Fruit fly (Drosophila melanogaster) whole organism, wandering third instar larva: ENCODE data around the gene Ugt35D1.

ENCODE experiments used
- Abd-B ChIP-seq: fragments of >200 bp; optimal IDR thresholded peaks from 2 replicates; lab custom pipeline; 2017; ENCODE audit warnings: missing biosample characterization, missing genetic modification characterization
- CG32264 ChIP-seq: fragments of 200-800 bp; sonication (Bioruptor generic); optimal IDR thresholded peaks from 2 replicates; lab custom pipeline; 2016; ENCODE audit warnings: missing biosample characterization, missing genetic modification characterization
- CG9705 ChIP-seq: fragments of 200-800 bp; sonication (Bioruptor generic); optimal IDR thresholded peaks from 2 replicates; lab custom pipeline; 2018; ENCODE audit warnings: missing biosample characterization, mild to moderate bottlenecking, missing genetic modification characterization
- CrebA ChIP-seq: fragments of 200-800 bp; sonication (Bioruptor generic); optimal IDR thresholded peaks from 2 replicates; lab custom pipeline; 2016; ENCODE audit warnings: missing biosample characterization, mild to moderate bottlenecking, missing genetic modification characterization, borderline replicate concordance
- Dif ChIP-seq: fragments of 200-275, 200-300 bp; sonication (Bioruptor generic); optimal IDR thresholded peaks from 2 replicates; lab custom pipeline; 2018; ENCODE audit warnings: missing biosample characterization, missing genetic modification characterization; ENCODE audit not compliant: partially characterized antibody
- GATAd ChIP-seq: sonication (Bioruptor generic); optimal IDR thresholded peaks from 2 replicates; lab custom pipeline; 2016; ENCODE audit warnings: missing biosample characterization, missing genetic modification characterization
- Hr78 ChIP-seq: fragments of >200 bp; optimal IDR thresholded peaks from 2 replicates; lab custom pipeline; 2017; ENCODE audit warnings: missing biosample characterization, missing genetic modification characterization
- Jra ChIP-seq: sonication (Bioruptor generic); optimal IDR thresholded peaks from 2 replicates; lab custom pipeline; 2016; ENCODE audit warnings: missing biosample characterization, missing genetic modification characterization
- Mio ChIP-seq: sonication (Bioruptor generic); optimal IDR thresholded peaks from 2 replicates; lab custom pipeline; 2016; ENCODE audit warnings: missing biosample characterization, missing genetic modification characterization
- OdsH ChIP-seq: fragments of 200-800 bp; sonication (Bioruptor generic); optimal IDR thresholded peaks from 2 replicates; lab custom pipeline; 2016; ENCODE audit warnings: missing biosample characterization, mild to moderate bottlenecking, missing genetic modification characterization
- Rel ChIP-seq, 2 experiments: fragments of 200-800 bp; sonication (Bioruptor generic) in 1 of 2; optimal IDR thresholded peaks; 2 replicates in 1 of 2; 3 replicates in 1 of 2; lab custom pipeline; 2016 to 2019; ENCODE audit warnings: mild to moderate bottlenecking in 2 of 2, missing biosample characterization in 2 of 2, missing genetic modification characterization in 2 of 2, moderate library complexity in 1 of 2
- Sp1 ChIP-seq: fragments of 200-800 bp; sonication (Bioruptor generic); optimal IDR thresholded peaks from 3 replicates; lab custom pipeline; 2019; ENCODE audit warnings: missing biosample characterization, mild to moderate bottlenecking, missing genetic modification characterization, moderate library complexity
- Vsx2 ChIP-seq: fragments of 200-300, 225-300 bp; sonication (Bioruptor generic); optimal IDR thresholded peaks from 2 replicates; lab custom pipeline; 2018; ENCODE audit warnings: missing biosample characterization, missing genetic modification characterization; ENCODE audit not compliant: partially characterized antibody
- br ChIP-seq: fragments of 200-800 bp; sonication (Bioruptor generic); optimal IDR thresholded peaks from 2 replicates; lab custom pipeline; 2016; ENCODE audit warnings: missing biosample characterization, missing genetic modification characterization
- brk ChIP-seq: fragments of 200-800 bp; sonication (Bioruptor generic); optimal IDR thresholded peaks from 2 replicates; lab custom pipeline; 2016; ENCODE audit warnings: missing biosample characterization, mild to moderate bottlenecking, missing genetic modification characterization
- dl ChIP-seq, 2 experiments: fragments of 175-275, 200-275 bp in 1 of 2; fragments of 200-275 bp in 1 of 2; sonication (Bioruptor generic); optimal IDR thresholded peaks; lab custom pipeline; 2018; ENCODE audit warnings: mild to moderate bottlenecking in 2 of 2, missing biosample characterization in 2 of 2, missing genetic modification characterization in 2 of 2, moderate library complexity in 2 of 2; ENCODE audit not compliant: partially characterized antibody in 2 of 2, insufficient read depth in 1 of 2
- dmrt93B ChIP-seq: fragments of 200-800 bp; sonication (Bioruptor generic); optimal IDR thresholded peaks from 2 replicates; lab custom pipeline; 2018; ENCODE audit warnings: missing biosample characterization, mild to moderate bottlenecking, missing genetic modification characterization
- dsf ChIP-seq: sonication (Bioruptor generic); optimal IDR thresholded peaks from 2 replicates; lab custom pipeline; 2016; ENCODE audit warnings: missing biosample characterization, missing genetic modification characterization, borderline replicate concordance
- ey ChIP-seq: fragments of 200-800 bp; sonication (Bioruptor generic); optimal IDR thresholded peaks from 2 replicates; lab custom pipeline; 2016; ENCODE audit warnings: missing biosample characterization, missing genetic modification characterization
- foxo ChIP-seq, 2 experiments: fragments of 200-800 bp; sonication (Bioruptor generic); optimal IDR thresholded peaks; 2 replicates in 1 of 2; 3 replicates in 1 of 2; lab custom pipeline; 2016 to 2017; ENCODE audit warnings: missing biosample characterization in 2 of 2, missing genetic modification characterization in 2 of 2
- fru ChIP-seq: fragments of 200-800 bp; sonication (Bioruptor generic); optimal IDR thresholded peaks from 3 replicates; lab custom pipeline; 2016; ENCODE audit warnings: missing biosample characterization, mild to moderate bottlenecking, missing genetic modification characterization
- h ChIP-seq: fragments of 200-800 bp; sonication (Bioruptor generic); optimal IDR thresholded peaks from 3 replicates; lab custom pipeline; 2016; ENCODE audit warnings: missing biosample characterization, mild to moderate bottlenecking, missing genetic modification characterization
- lola ChIP-seq: fragments of >200 bp; optimal IDR thresholded peaks from 2 replicates; lab custom pipeline; 2017; ENCODE audit warnings: missing biosample characterization, missing genetic modification characterization
- psq ChIP-seq: fragments of 200-800 bp; sonication (Bioruptor generic); optimal IDR thresholded peaks from 3 replicates; lab custom pipeline; 2017; ENCODE audit warnings: missing biosample characterization, mild to moderate bottlenecking, missing genetic modification characterization, moderate library complexity
- rgr ChIP-seq: fragments of 200-800 bp; sonication (Bioruptor generic); optimal IDR thresholded peaks from 3 replicates; lab custom pipeline; 2016; ENCODE audit warnings: missing biosample characterization, mild to moderate bottlenecking, missing genetic modification characterization
- sage ChIP-seq: fragments of 200-800 bp; sonication (Bioruptor generic); optimal IDR thresholded peaks from 2 replicates; lab custom pipeline; 2016; ENCODE audit warnings: missing biosample characterization, mild to moderate bottlenecking, missing genetic modification characterization
- sv ChIP-seq: fragments of 200-800 bp; sonication (Bioruptor generic); optimal IDR thresholded peaks from 3 replicates; lab custom pipeline; 2016; ENCODE audit warnings: missing biosample characterization, missing genetic modification characterization
- tai ChIP-seq: sonication (Bioruptor generic); optimal IDR thresholded peaks from 2 replicates; lab custom pipeline; 2016; ENCODE audit warnings: missing biosample characterization, missing genetic modification characterization
- usp ChIP-seq: fragments of >200 bp; optimal IDR thresholded peaks from 2 replicates; lab custom pipeline; 2017; ENCODE audit warnings: missing biosample characterization, missing genetic modification characterization

Gene Ugt35D1

DNA sequence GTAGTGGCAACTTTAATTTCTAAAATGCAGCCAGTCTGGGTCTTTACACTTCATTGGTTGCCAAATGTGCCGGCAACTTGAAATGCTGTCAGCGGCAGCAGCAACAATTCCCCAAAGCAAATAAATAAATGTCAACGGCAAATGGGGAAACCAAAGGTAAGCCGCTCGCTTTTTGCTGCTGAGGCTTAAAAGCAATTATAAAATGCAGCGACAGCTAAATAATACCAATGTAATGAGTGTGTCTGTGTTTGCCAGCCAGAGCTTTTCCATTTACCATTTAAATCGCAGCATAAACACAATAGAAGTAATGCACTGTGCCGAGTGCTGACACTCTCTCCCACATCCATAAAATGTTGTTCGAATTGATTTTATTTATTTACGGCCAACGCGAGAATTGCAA, 45.5 kb upstream of the Ugt35D1 start:
- TF ChIP-seq usp (GFP tag; lab: Kevin White, UChicago) (no peak), br (GFP tag; lab: Kevin White, UChicago) (no peak), rgr (GFP tag; lab: Kevin White, UChicago) (no peak), dsf (no peak), Mio (GFP tag; lab: Kevin White, UChicago) (no peak), Vsx2 (GFP tag; lab: Kevin White, UChicago) (no peak), dl (GFP tag; optimal IDR thresholded peaks at IDR 0.05; lab: Kevin White, UChicago; ENCODE audit: insufficient read depth in 1 of 2, partially characterized antibody in 2 of 2) (no peak), Jra (no peak), sv (GFP tag; lab: Kevin White, UChicago) (no peak), dmrt93B (GFP tag; lab: Kevin White, UChicago) (no peak), brk (no peak), GATAd (GFP tag; lab: Kevin White, UChicago) (no peak), Dif (GFP tag; lab: Kevin White, UChicago) (no peak), Hr78 (no peak), Rel (GFP tag; optimal IDR thresholded peaks at IDR 0.05; lab: Kevin White, UChicago) (no peak), Rel (tag; optimal IDR thresholded peaks at IDR 0.05; lab: Kevin White, UChicago) (no peak), OdsH (GFP tag; lab: Kevin White, UChicago) (no peak), CG32264 (no peak)

DNA sequence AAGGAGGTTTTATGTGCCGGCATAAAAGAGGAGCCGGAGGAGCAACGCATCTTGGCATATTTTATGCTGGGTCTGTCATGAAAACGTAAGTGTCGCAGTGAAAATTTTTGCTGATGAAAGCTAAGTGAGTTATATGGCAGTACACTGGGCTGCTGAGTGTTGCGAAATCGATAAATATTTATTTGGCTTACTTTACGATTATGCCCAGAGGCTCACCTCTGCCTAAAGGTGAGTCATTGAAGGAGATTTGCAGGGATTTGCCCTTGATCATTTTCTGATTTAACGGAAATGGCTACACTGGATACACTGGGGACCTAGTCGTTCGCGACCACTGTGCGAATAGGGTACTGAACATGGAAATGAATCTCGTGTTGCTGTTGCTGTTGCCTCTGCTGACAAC, 44.9 kb upstream of the Ugt35D1 start:
- TF ChIP-seq Sp1 (GFP tag; lab: Kevin White, UChicago) (no peak), Rel (GFP tag; optimal IDR thresholded peaks at IDR 0.05; lab: Kevin White, UChicago) (no peak), Rel (tag; optimal IDR thresholded peaks at IDR 0.05; lab: Kevin White, UChicago) (no peak), sage (GFP tag; lab: Kevin White, UChicago) (no peak), lola (GFP tag; lab: Kevin White, UChicago) (no peak), br (GFP tag; lab: Kevin White, UChicago) (no peak), GATAd (GFP tag; lab: Kevin White, UChicago) (no peak), h (GFP tag; lab: Kevin White, UChicago) (no peak), fru (GFP tag; lab: Kevin White, UChicago) (no peak), CG9705 (GFP tag; lab: Kevin White, UChicago) (no peak), dsf (no peak), dmrt93B (GFP tag; lab: Kevin White, UChicago) (no peak), Vsx2 (GFP tag; lab: Kevin White, UChicago) (no peak), Hr78 (no peak), psq (GFP tag; lab: Kevin White, UChicago) (no peak), tai (GFP tag; lab: Kevin White, UChicago) (no peak), CG32264 (no peak)

dm6 chr3R:31438856-31439255, 43.8 kb upstream of the Ugt35D1 start:
- TF ChIP-seq Abd-B (GFP tag; lab: Kevin White, UChicago) (no peak), CG9705 (GFP tag; lab: Kevin White, UChicago) (no peak), h (GFP tag; lab: Kevin White, UChicago) (no peak), foxo (GFP tag; optimal IDR thresholded peaks at IDR 0.05; lab: Kevin White, UChicago) (no peak), CrebA (GFP tag; lab: Kevin White, UChicago) (no peak), br (GFP tag; lab: Kevin White, UChicago) (no peak), sage (GFP tag; lab: Kevin White, UChicago) (no peak), Rel (GFP tag; optimal IDR thresholded peaks at IDR 0.05; lab: Kevin White, UChicago) (no peak), Rel (tag; optimal IDR thresholded peaks at IDR 0.05; lab: Kevin White, UChicago) (peak; percentile 4), Dif (GFP tag; lab: Kevin White, UChicago) (no peak)

DNA sequence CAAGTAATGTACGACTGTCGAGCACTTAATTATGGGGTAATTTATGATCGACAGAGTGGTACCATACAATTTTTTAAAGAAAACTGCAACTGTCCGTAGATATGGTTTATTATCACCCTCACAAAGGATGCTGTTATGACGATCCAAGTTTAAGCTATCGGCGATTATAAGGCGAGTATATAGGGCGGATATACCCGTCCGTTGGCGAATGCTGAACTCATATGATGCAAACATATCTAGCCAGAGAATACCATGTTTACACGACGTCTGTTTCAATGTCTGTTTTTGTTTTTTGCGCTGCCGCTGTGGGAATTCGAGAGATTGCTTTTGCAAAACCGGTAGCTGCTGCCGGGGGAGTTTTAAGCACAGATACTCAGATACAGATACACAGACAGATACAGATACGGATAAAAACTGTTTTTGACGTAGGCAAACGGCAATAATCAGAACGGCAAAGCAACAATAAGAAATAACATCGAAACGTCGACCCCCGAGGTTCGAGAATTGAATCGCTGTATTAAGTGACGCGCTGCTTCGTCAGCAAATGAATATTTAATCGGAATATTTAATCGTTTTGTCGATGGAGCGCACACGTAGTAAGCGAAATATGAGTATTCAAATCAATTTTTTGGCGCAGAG, 42.4 kb upstream of the Ugt35D1 start:
- no peak for TF ChIP-seq Abd-B (GFP tag; lab: Kevin White, UChicago)
- TF ChIP-seq h (GFP tag; lab: Kevin White, UChicago) = peak; percentile 28
- TF ChIP-seq dl (GFP tag; optimal IDR thresholded peaks at IDR 0.05; lab: Kevin White, UChicago; ENCODE audit: insufficient read depth in 1 of 2, partially characterized antibody in 2 of 2) = no peak
- TF ChIP-seq CrebA (GFP tag; lab: Kevin White, UChicago) = peak; percentile 35
- peak; percentile 28 for TF ChIP-seq ey (GFP tag; lab: Kevin White, UChicago)
